Worm (Caenorhabditis elegans) whole organism, late embryonic: Measurements from ENCODE around the gene ell-1.

ENCODE experiments used
- F13H6.1 ChIP-seq: sonication (generic microtip); optimal IDR thresholded peaks from 2 replicates; lab custom pipeline; 2016; ENCODE audit warnings: missing genetic modification characterization, missing compliant biosample characterization
- dmd-4 ChIP-seq: sonication (generic microtip); optimal IDR thresholded peaks from 2 replicates; lab custom pipeline; 2016; ENCODE audit warnings: borderline replicate concordance, missing genetic modification characterization, missing compliant biosample characterization
- elt-2 ChIP-seq: sonication (generic microtip); optimal IDR thresholded peaks from 2 replicates; lab custom pipeline; 2016; ENCODE audit warnings: missing genetic modification reagents, missing genetic modification characterization, missing compliant biosample characterization
- hlh-30 ChIP-seq: sonication (generic microtip); optimal IDR thresholded peaks from 2 replicates; lab custom pipeline; 2017; ENCODE audit warnings: antibody characterized with exemption, missing genetic modification characterization, missing compliant biosample characterization; ENCODE audit not compliant: insufficient read depth
- nhr-11 ChIP-seq: fragments of 150-350 bp; optimal IDR thresholded peaks from 2 replicates; lab custom pipeline; 2014; ENCODE audit warnings: missing biosample characterization, missing genetic modification characterization
- pag-3 ChIP-seq: sonication (generic microtip); optimal IDR thresholded peaks from 2 replicates; lab custom pipeline; 2016; ENCODE audit warnings: missing compliant biosample characterization, missing genetic modification characterization, borderline replicate concordance
- pqm-1 ChIP-seq: sonication (generic microtip); optimal IDR thresholded peaks from 2 replicates; lab custom pipeline; 2016; ENCODE audit warnings: missing genetic modification characterization, missing compliant biosample characterization
- syd-9 ChIP-seq: sonication (generic microtip); optimal IDR thresholded peaks from 2 replicates; lab custom pipeline; 2016; ENCODE audit warnings: mild to moderate bottlenecking, missing genetic modification characterization, moderate library complexity, missing compliant biosample characterization
- zip-5 ChIP-seq: sonication (generic microtip); optimal IDR thresholded peaks from 2 replicates; lab custom pipeline; 2016; ENCODE audit warnings: missing genetic modification characterization, missing compliant biosample characterization

ce11 chrIV:4359653-4360052, 34.6 kb upstream of the ell-1 start, which contains the start of gene F55F10.3:
- no peak for TF ChIP-seq pag-3 (tag; lab: Kevin White, UChicago)
- TF ChIP-seq syd-9, result no peak
- TF ChIP-seq elt-2 (tag; lab: Kevin White, UChicago), result no peak
- TF ChIP-seq hlh-30 (tag; lab: Kevin White, UChicago), result no peak
- no peak for TF ChIP-seq pqm-1 (tag; lab: Kevin White, UChicago)
- TF ChIP-seq dmd-4 (tag; lab: Kevin White, UChicago), result no peak
- no peak for TF ChIP-seq F13H6.1 (tag; lab: Kevin White, UChicago)
- TF ChIP-seq nhr-11, result no peak
- no peak for TF ChIP-seq zip-5 (tag; lab: Kevin White, UChicago)
